Worm (Caenorhabditis elegans) whole organism, late embryonic: Measurements from ENCODE around the gene rps-22.

Experiments used
- C08G9.2 ChIP-seq: sonication (generic microtip); optimal IDR thresholded peaks from 2 replicates; lab custom pipeline; 2016; ENCODE audit warnings: mild to moderate bottlenecking, missing genetic modification characterization, moderate library complexity, missing compliant biosample characterization
- F13H6.1 ChIP-seq: sonication (generic microtip); optimal IDR thresholded peaks from 2 replicates; lab custom pipeline; 2016; ENCODE audit warnings: missing genetic modification characterization, missing compliant biosample characterization
- Y22D7AL.16 ChIP-seq: sonication (generic microtip); optimal IDR thresholded peaks from 2 replicates; lab custom pipeline; 2016; ENCODE audit warnings: missing genetic modification characterization, missing compliant biosample characterization
- ahr-1 ChIP-seq: sonication (generic microtip); optimal IDR thresholded peaks from 2 replicates; lab custom pipeline; 2016; ENCODE audit warnings: missing genetic modification characterization, missing compliant biosample characterization
- ama-1 ChIP-seq: fragments of 150-350 bp; optimal IDR thresholded peaks from 2 replicates; lab custom pipeline; 2014
- ceh-14 ChIP-seq: sonication (generic microtip); optimal IDR thresholded peaks from 2 replicates; lab custom pipeline; 2016; ENCODE audit warnings: missing genotype, missing genetic modification characterization, missing compliant biosample characterization
- ceh-18 ChIP-seq: sonication (generic microtip); optimal IDR thresholded peaks from 2 replicates; lab custom pipeline; 2016; ENCODE audit warnings: missing genetic modification characterization, missing compliant biosample characterization
- ceh-19 ChIP-seq: fragments of 200-800 bp; sonication (Bioruptor generic); optimal IDR thresholded peaks from 2 replicates; lab custom pipeline; 2018; ENCODE audit warnings: mild to moderate bottlenecking, missing genetic modification characterization, missing compliant biosample characterization
- ceh-2 ChIP-seq: sonication (generic microtip); optimal IDR thresholded peaks from 2 replicates; lab custom pipeline; 2016; ENCODE audit warnings: missing genotype, missing genetic modification characterization, missing compliant biosample characterization
- ceh-22 ChIP-seq: sonication (generic microtip); optimal IDR thresholded peaks from 2 replicates; lab custom pipeline; 2017; ENCODE audit warnings: missing biosample characterization, missing genetic modification characterization
- ceh-24 ChIP-seq: sonication (generic microtip); optimal IDR thresholded peaks from 2 replicates; lab custom pipeline; 2016; ENCODE audit warnings: mild to moderate bottlenecking, missing genetic modification characterization, missing compliant biosample characterization
- ceh-34 ChIP-seq: sonication (generic microtip); optimal IDR thresholded peaks from 2 replicates; lab custom pipeline; 2016; ENCODE audit warnings: mild to moderate bottlenecking, missing genetic modification characterization, missing compliant biosample characterization
- ceh-45 ChIP-seq: fragments of 200-800 bp; sonication (Bioruptor generic); IDR thresholded peaks from 2 replicates; pipeline ENCODE4 v1.3.6; 2022; ENCODE audit warnings: missing genetic modification reagents, missing genetic modification characterization, missing compliant biosample characterization
- ceh-48 ChIP-seq: sonication (generic microtip); optimal IDR thresholded peaks from 2 replicates; lab custom pipeline; 2016; ENCODE audit warnings: missing genetic modification characterization, inconsistent platforms, missing compliant biosample characterization
- che-1 ChIP-seq: sonication (generic microtip); optimal IDR thresholded peaks from 2 replicates; lab custom pipeline; 2016; ENCODE audit warnings: mild to moderate bottlenecking, missing genetic modification characterization, missing compliant biosample characterization
- elt-4 ChIP-seq: sonication (generic microtip); optimal IDR thresholded peaks from 2 replicates; lab custom pipeline; 2016; ENCODE audit warnings: missing genetic modification characterization, missing compliant biosample characterization
- ets-4 ChIP-seq: sonication (generic microtip); optimal IDR thresholded peaks from 2 replicates; lab custom pipeline; 2016; ENCODE audit warnings: missing genetic modification characterization, missing compliant biosample characterization
- eyg-1 ChIP-seq: sonication (generic microtip); optimal IDR thresholded peaks from 2 replicates; lab custom pipeline; 2016; ENCODE audit warnings: missing genotype, missing genetic modification characterization, missing compliant biosample characterization
- fax-1 ChIP-seq: sonication (generic microtip); optimal IDR thresholded peaks from 2 replicates; lab custom pipeline; 2016; ENCODE audit warnings: missing genotype, missing genetic modification characterization, missing compliant biosample characterization
- fkh-6 ChIP-seq: sonication (generic microtip); optimal IDR thresholded peaks from 2 replicates; lab custom pipeline; 2016; ENCODE audit warnings: missing genetic modification characterization, missing compliant biosample characterization
- gmeb-2 ChIP-seq: sonication (generic microtip); optimal IDR thresholded peaks from 2 replicates; lab custom pipeline; 2016; ENCODE audit warnings: missing genetic modification characterization, inconsistent platforms, missing compliant biosample characterization
- hlh-13 ChIP-seq: fragments of 200-800 bp; sonication (Bioruptor generic); optimal IDR thresholded peaks from 2 replicates; lab custom pipeline; 2018; ENCODE audit warnings: mild to moderate bottlenecking, missing genetic modification characterization, missing compliant biosample characterization
- hlh-6 ChIP-seq: sonication (generic microtip); optimal IDR thresholded peaks from 2 replicates; lab custom pipeline; 2016; ENCODE audit warnings: missing genotype, missing genetic modification characterization, missing compliant biosample characterization
- nfya-1 ChIP-seq: sonication (generic microtip); optimal IDR thresholded peaks from 2 replicates; lab custom pipeline; 2017; ENCODE audit warnings: missing genetic modification characterization, mild to moderate bottlenecking, missing compliant biosample characterization, antibody characterized with exemption, moderate library complexity
- nhr-232 ChIP-seq: sonication (generic microtip); optimal IDR thresholded peaks from 2 replicates; lab custom pipeline; 2016; ENCODE audit warnings: missing genetic modification characterization, missing compliant biosample characterization
- odd-2 ChIP-seq: sonication (generic microtip); optimal IDR thresholded peaks from 2 replicates; lab custom pipeline; 2017; ENCODE audit warnings: antibody characterized with exemption, mild to moderate bottlenecking, missing genetic modification characterization, missing compliant biosample characterization
- pag-3 ChIP-seq: sonication (generic microtip); optimal IDR thresholded peaks from 2 replicates; lab custom pipeline; 2016; ENCODE audit warnings: missing compliant biosample characterization, missing genetic modification characterization, borderline replicate concordance
- pat-9 ChIP-seq: fragments of 200-800 bp; sonication (Bioruptor generic); optimal IDR thresholded peaks from 2 replicates; lab custom pipeline; 2018; ENCODE audit warnings: mild to moderate bottlenecking, missing genetic modification characterization, moderate library complexity, missing compliant biosample characterization
- pax-1 ChIP-seq: fragments of 150-350 bp; optimal IDR thresholded peaks from 2 replicates; lab custom pipeline; 2014; ENCODE audit warnings: missing biosample characterization, missing genetic modification characterization
- pha-4 ChIP-seq: fragments of 150-350 bp; optimal IDR thresholded peaks from 2 replicates; lab custom pipeline; 2018; ENCODE audit warnings: missing biosample characterization, missing genetic modification reagents, missing genetic modification characterization
- pqm-1 ChIP-seq: sonication (generic microtip); optimal IDR thresholded peaks from 2 replicates; lab custom pipeline; 2016; ENCODE audit warnings: missing genetic modification characterization, missing compliant biosample characterization
- sox-2 ChIP-seq: fragments of 200-800 bp; sonication (Bioruptor generic); IDR thresholded peaks from 2 replicates; pipeline ENCODE4 v1.3.6; 2022; ENCODE audit warnings: missing genetic modification reagents, missing genetic modification characterization, missing compliant biosample characterization
- ttx-3 ChIP-seq: sonication (generic microtip); optimal IDR thresholded peaks from 2 replicates; lab custom pipeline; 2016; ENCODE audit warnings: missing genetic modification reagents, missing genetic modification characterization, missing compliant biosample characterization
- unc-3 ChIP-seq, 2 experiments: fragments of 200-800 bp in 1 of 2; sonication (Bioruptor generic) in 1 of 2; sonication (generic microtip) in 1 of 2; conservative IDR thresholded peaks in 1 of 2; optimal IDR thresholded peaks in 1 of 2; 2 replicates each; pipeline versions ENCODE4 v1.3.6 to Lab custom; 2016 to 2022; ENCODE audit warnings: missing compliant biosample characterization in 2 of 2, missing genetic modification characterization in 2 of 2, missing genetic modification reagents in 1 of 2
- unc-42 ChIP-seq: sonication (generic microtip); optimal IDR thresholded peaks from 2 replicates; lab custom pipeline; 2016; ENCODE audit warnings: missing genotype, missing genetic modification characterization, missing compliant biosample characterization
- unc-86 ChIP-seq: sonication (generic microtip); optimal IDR thresholded peaks from 2 replicates; lab custom pipeline; 2016; ENCODE audit warnings: missing genetic modification characterization, missing compliant biosample characterization
- ztf-16 ChIP-seq: sonication (generic microtip); optimal IDR thresholded peaks from 2 replicates; lab custom pipeline; 2017; ENCODE audit warnings: missing genetic modification characterization, missing compliant biosample characterization

The rps-22 gene

ce11 chrIII:1970433-1970832 lies 20.1 kb downstream of the rps-22 start, which contains the start of gene R155.5:
Gene R155.5, minus strand, starts transcription at chrIII:1970533.
- TF ChIP-seq ceh-34 (tag; lab: Kevin White, UChicago) = no peak
- TF ChIP-seq, all 69 proteins: peak for 0

ce11 chrIII:1975992-1976391 lies 25.7 kb downstream of the rps-22 start:
- TF ChIP-seq ceh-22 (no peak), nfya-1 (no peak), gmeb-2 (tag; lab: Kevin White, UChicago) (no peak), ahr-1 (tag; lab: Kevin White, UChicago) (no peak), pqm-1 (tag; lab: Kevin White, UChicago) (no peak), pag-3 (tag; lab: Kevin White, UChicago) (no peak), ceh-18 (tag; lab: Kevin White, UChicago) (no peak), eyg-1 (tag; lab: Kevin White, UChicago) (no peak), pha-4 (no peak), ceh-45 (GFP tag; lab: Robert Waterston, UW) (no peak), fax-1 (tag; lab: Kevin White, UChicago) (no peak), ets-4 (no peak), sox-2 (GFP tag; lab: Robert Waterston, UW) (no peak), hlh-6 (no peak), fkh-6 (tag; lab: Kevin White, UChicago) (no peak), pat-9 (tag; lab: Kevin White, UChicago) (no peak), unc-86 (tag; lab: Kevin White, UChicago) (no peak), unc-3 (GFP tag; conservative IDR thresholded peaks at IDR 0.05; lab: Robert Waterston, UW) (no peak), unc-3 (tag; optimal IDR thresholded peaks at IDR 0.05; lab: Kevin White, UChicago) (no peak), ceh-24 (no peak)

ce11 chrIII:1976642-1977041 lies 26.3 kb downstream of the rps-22 start, which contains the start of gene R155.3:
Gene R155.3, minus strand, starts transcription at chrIII:1976742.
- no peak for TF ChIP-seq ceh-19 (GFP tag; lab: Kevin White, UChicago)
- no peak for TF ChIP-seq ztf-16 (tag; lab: Kevin White, UChicago)
- no peak for TF ChIP-seq gmeb-2 (tag; lab: Kevin White, UChicago)
- no peak for TF ChIP-seq ceh-18 (tag; lab: Kevin White, UChicago)
- TF ChIP-seq ceh-14 (tag; lab: Kevin White, UChicago) = no peak
- no peak for TF ChIP-seq C08G9.2 (tag; lab: Kevin White, UChicago)
- no peak for TF ChIP-seq che-1 (tag; lab: Kevin White, UChicago)
- TF ChIP-seq fax-1 (tag; lab: Kevin White, UChicago) = no peak
- TF ChIP-seq hlh-13 = no peak
- no peak for TF ChIP-seq ceh-48 (tag; lab: Kevin White, UChicago)
- no peak for TF ChIP-seq ttx-3
- no peak for TF ChIP-seq pha-4
- TF ChIP-seq ceh-34 (tag; lab: Kevin White, UChicago) = no peak
- TF ChIP-seq unc-86 (tag; lab: Kevin White, UChicago) = no peak
- no peak for TF ChIP-seq ama-1 (lab: Kevin White, UChicago)
- TF ChIP-seq elt-4 (tag; lab: Kevin White, UChicago) = no peak
- TF ChIP-seq, all 69 proteins: peak for 0

DNA sequence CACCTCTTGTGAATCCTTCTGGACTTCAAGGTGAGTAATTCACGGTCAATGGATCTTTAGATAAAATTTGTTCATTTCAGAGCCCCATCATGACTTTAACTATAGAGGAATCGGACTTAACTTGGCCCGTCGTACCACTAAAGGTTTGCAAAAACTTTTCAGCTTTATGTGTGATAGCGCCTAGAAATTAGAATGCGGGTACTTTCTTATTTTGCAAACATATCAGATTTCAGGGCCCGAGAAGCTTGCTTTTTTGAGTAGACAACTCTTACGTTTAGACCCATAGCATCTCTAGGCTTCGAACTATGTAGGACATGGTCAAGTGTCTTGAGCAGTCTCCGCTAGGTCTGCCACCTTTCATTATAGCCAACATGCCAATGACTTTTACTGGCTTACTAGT lies 27.1 kb downstream of the rps-22 start:
- TF ChIP-seq hlh-13 (no peak), fkh-6 (tag; lab: Kevin White, UChicago) (no peak), ceh-22 (no peak), pax-1 (tag; lab: Kevin White, UChicago) (no peak), unc-42 (tag; lab: Kevin White, UChicago) (no peak), unc-3 (GFP tag; conservative IDR thresholded peaks at IDR 0.05; lab: Robert Waterston, UW) (no peak), unc-3 (tag; optimal IDR thresholded peaks at IDR 0.05; lab: Kevin White, UChicago) (no peak), nhr-232 (no peak), F13H6.1 (tag; lab: Kevin White, UChicago) (no peak), ceh-45 (GFP tag; lab: Robert Waterston, UW) (no peak), odd-2 (tag; lab: Kevin White, UChicago) (no peak), ceh-2 (tag; lab: Kevin White, UChicago) (no peak), unc-86 (tag; lab: Kevin White, UChicago) (no peak), Y22D7AL.16 (no peak)
